Fruit fly (Drosophila melanogaster) Kc167 (cell line): Measurements from ENCODE around the gene Hacd1.
"Not testable (repeated sequence)": the region's sequence is repeated elsewhere in the genome, so short reads cannot be mapped to it uniquely, and the experiment has no call there.

Experiments used
- Myc ChIP-seq: fragments of >200 bp; optimal IDR thresholded peaks from 2 replicates; lab custom pipeline; 2017; ENCODE audit warnings: missing external identifiers
- Sin3A ChIP-seq: fragments of >200 bp; optimal IDR thresholded peaks from 2 replicates; lab custom pipeline; 2018; ENCODE audit warnings: missing external identifiers
- h ChIP-seq: fragments of >200 bp; optimal IDR thresholded peaks from 3 replicates; lab custom pipeline; 2018; ENCODE audit warnings: missing external identifiers
- insv ChIP-seq: fragments of >200 bp; optimal IDR thresholded peaks from 3 replicates; lab custom pipeline; 2018; ENCODE audit warnings: missing external identifiers
- psq ChIP-seq: fragments of >200 bp; optimal IDR thresholded peaks from 2 replicates; lab custom pipeline; 2017; ENCODE audit warnings: missing external identifiers
- ttk ChIP-seq: sonication (Bioruptor generic); optimal IDR thresholded peaks from 2 replicates; lab custom pipeline; 2017; ENCODE audit warnings: missing external identifiers

The Hacd1 gene

dm6 chr2L:12003792-12004210 lies 1.7 kb upstream of the Hacd1 start:
- no peak for TF ChIP-seq Sin3A (lab: Kevin White, UChicago)
- TF ChIP-seq insv = no peak
- no peak for TF ChIP-seq ttk (lab: Kevin White, UChicago)
- TF ChIP-seq h = no peak

dm6 chr2L:12002922-12003791 lies 1.1 kb upstream of the Hacd1 start:
- TF ChIP-seq Sin3A (lab: Kevin White, UChicago) (no peak), Myc (lab: Kevin White, UChicago) (no peak), ttk (lab: Kevin White, UChicago) (no peak), psq (lab: Kevin White, UChicago) (no peak), h (no peak), insv (no peak)

- TF ChIP-seq h = no peak
These were observed 934 bp downstream of the Hacd1 start for dm6 chr2L:12001132-12001531.

DNA sequence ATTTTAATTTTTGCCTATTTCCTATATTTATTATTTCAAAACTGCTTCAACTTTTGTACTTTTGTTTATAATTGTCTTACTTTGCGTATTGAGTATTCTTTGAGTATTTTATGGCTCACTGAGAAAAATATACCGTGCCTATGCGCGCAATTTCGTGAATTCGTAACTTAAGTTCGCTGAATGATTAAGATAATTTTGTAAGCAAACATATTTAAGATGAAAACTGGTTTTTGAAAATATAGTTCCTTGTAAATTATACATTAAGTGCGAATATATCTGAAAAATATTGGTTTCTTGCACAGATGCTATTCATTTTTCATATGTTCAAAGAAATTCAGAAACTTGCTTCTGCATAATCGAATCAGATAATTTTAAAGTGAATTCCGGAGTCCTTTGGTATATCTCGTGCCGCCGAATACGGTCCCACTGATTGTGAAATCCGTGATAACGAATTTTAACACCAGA lies 2.8 kb downstream of the Hacd1 start, which contains the start of the genes CG18787 and Nfs1:
CG18787 (minus strand) TSS at position 101 of the 465 bp plus-strand sequence.
Nfs1 (plus strand) TSS at position 415 of the 465 bp plus-strand sequence.
- TF ChIP-seq ttk, Sin3A, psq (lab: Kevin White, UChicago): not testable (repeated sequence)

DNA sequence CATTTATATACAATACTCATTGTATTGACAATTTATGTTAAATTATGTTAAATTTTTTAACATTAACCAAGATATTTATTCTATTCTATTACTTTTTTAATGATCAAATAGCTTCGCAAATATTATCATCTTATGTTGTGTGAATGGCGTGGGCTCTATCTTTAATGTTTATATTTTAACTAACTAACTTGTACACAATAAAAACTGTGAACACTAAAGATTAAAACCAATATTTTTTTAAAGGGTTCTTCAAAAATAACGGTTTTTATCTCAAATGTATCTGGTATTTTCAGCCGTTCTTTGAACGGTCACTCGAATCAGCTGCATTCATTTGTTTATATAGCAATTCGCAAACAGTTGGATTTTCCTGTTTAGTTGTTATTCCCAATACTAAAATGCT lies 5.6 kb downstream of the Hacd1 start, which contains the start of gene Ada1-1:
Ada1-1 (plus strand) TSS at position 301 of the 400 bp plus-strand sequence.
- not testable (repeated sequence) for TF ChIP-seq insv; Sin3A (lab: Kevin White, UChicago); psq (lab: Kevin White, UChicago)

DNA sequence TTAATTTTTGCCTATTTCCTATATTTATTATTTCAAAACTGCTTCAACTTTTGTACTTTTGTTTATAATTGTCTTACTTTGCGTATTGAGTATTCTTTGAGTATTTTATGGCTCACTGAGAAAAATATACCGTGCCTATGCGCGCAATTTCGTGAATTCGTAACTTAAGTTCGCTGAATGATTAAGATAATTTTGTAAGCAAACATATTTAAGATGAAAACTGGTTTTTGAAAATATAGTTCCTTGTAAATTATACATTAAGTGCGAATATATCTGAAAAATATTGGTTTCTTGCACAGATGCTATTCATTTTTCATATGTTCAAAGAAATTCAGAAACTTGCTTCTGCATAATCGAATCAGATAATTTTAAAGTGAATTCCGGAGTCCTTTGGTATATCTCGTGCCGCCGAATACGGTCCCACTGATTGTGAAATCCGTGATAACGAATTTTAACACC lies 6.7 kb downstream of the Hacd1 start, which contains the start of the genes CG18789 and Qtzl:
CG18789 (minus strand) TSS at position 101 of the 459 bp plus-strand sequence.
Qtzl (plus strand) TSS at position 409 of the 459 bp plus-strand sequence.
- TF ChIP-seq h; insv; psq (lab: Kevin White, UChicago): not testable (repeated sequence)

DNA sequence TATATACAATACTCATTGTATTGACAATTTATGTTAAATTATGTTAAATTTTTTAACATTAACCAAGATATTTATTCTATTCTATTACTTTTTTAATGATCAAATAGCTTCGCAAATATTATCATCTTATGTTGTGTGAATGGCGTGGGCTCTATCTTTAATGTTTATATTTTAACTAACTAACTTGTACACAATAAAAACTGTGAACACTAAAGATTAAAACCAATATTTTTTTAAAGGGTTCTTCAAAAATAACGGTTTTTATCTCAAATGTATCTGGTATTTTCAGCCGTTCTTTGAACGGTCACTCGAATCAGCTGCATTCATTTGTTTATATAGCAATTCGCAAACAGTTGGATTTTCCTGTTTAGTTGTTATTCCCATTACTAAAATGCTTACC lies 9.5 kb downstream of the Hacd1 start, which contains the start of gene Ada1-2:
Ada1-2 (plus strand) TSS at position 301 of the 400 bp plus-strand sequence.
- TF ChIP-seq h; ttk (lab: Kevin White, UChicago); insv: not testable (repeated sequence)

DNA sequence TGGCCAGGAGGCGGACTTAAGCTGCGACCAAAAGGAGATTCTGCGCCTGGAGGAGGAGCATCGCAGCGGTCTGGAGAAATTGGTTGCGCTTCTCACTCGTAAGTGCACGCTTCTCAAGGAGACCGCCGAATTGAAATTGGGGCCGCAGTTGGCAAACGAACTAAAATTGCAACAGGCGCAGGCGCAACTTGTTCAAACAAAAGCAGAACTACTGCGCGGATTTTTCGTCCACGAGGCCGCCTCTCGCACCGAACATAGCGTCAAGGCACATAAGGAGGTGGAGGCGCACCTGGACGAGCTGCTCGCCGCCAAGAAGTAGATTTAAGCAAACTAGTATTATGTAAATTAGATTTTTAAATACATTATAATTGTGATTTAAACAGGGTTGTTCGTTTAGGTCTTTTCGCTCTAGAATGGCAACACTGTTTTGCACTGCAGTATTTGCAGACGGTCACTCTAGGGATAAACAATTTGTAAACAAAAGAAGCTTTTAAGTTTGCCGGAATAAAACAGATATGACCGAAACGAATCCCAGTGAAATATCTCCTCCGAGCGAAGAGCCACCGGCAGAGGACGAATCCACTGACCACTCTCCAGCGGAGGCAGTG lies 11.5 kb downstream of the Hacd1 start, which contains the start of gene escl:
escl (plus strand) TSS at position 470 of the 608 bp plus-strand sequence.
- TF ChIP-seq psq (lab: Kevin White, UChicago) (no peak), Myc (lab: Kevin White, UChicago) (no peak), h (no peak), ttk (lab: Kevin White, UChicago) (no peak), Sin3A (lab: Kevin White, UChicago) (no peak), insv (no peak)

DNA sequence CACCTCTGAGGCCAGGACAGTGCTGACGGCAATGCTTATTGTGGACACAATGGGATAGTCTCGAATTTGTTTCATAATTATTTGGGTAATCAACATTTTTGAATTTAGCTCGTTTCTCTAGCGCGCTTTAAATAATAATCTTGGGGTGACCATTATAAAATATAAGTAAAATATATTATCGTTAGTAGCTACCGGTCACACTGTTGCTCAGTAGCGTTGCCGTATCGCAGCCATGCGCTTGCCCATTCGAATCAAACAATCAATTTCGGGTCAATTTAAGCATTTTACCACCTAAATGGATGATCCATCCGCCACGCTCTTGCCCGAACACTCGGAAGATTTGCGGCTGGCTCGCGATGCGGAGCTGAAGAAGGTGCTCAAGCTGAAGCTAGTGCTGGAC lies 12.3 kb downstream of the Hacd1 start, which contains the start of the genes zuc and dgt2:
zuc (minus strand) TSS at position 154 of the 400 bp plus-strand sequence.
dgt2 (plus strand) TSS at position 208 of the 400 bp plus-strand sequence.
- TF ChIP-seq psq (lab: Kevin White, UChicago) (no peak), h (no peak), ttk (lab: Kevin White, UChicago) (no peak), Sin3A (lab: Kevin White, UChicago) (no peak), Myc (lab: Kevin White, UChicago) (no peak), insv (no peak)

dm6 chr2L:11989210-11989609 lies 12.9 kb downstream of the Hacd1 start:
- TF ChIP-seq insv (no peak), ttk (lab: Kevin White, UChicago) (peak; percentile 93), h (no peak)

DNA sequence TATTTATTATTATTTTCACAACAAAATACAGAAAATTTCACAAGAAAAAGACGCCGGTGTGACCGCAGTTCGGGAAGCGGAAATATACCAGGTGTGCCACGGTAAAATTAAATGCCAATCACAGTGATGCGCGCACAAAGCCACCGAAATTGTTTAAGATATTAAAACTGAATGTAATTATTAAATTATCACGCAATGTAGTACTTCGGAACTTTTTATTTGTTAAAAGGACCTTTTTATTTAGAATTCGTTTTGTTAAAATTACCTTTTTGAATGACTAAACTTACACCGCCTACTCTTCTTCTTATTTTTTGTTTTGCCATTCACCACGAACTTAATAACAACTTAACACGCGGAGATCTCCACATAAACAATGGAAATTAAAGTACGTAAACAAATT lies 14.1 kb downstream of the Hacd1 start, which contains the start of the genes CG6686 and CG34163:
CG6686 (minus strand) TSS at position 95 of the 400 bp plus-strand sequence.
CG34163 (plus strand) TSS at position 326 of the 400 bp plus-strand sequence.
- TF ChIP-seq psq (lab: Kevin White, UChicago) = no peak
- no peak for TF ChIP-seq Sin3A (lab: Kevin White, UChicago)
- no peak for TF ChIP-seq insv
- no peak for TF ChIP-seq h
- no peak for TF ChIP-seq Myc (lab: Kevin White, UChicago)

DNA sequence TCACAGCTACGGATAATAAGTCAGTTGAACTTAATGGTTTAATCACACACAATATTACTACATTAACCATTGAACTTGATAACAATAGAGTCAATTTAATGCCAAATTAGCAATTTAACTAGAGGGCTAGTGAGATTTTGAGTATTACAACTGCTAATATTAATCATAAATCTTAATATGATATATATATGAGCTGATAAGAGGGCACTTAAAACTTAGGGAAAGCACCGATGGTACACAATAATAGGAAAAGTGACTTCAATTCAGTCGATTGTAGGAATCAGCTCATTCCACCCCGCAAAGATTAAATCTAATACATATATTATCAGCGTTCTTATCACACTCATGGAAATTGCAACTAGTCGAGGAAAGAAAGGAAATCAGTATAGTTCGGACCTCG lies 20.9 kb downstream of the Hacd1 start, which contains the start of gene CG16965:
CG16965 (plus strand) TSS at position 382 of the 400 bp plus-strand sequence.
- TF ChIP-seq ttk (lab: Kevin White, UChicago) (no peak), Myc (lab: Kevin White, UChicago) (no peak), h (no peak), psq (lab: Kevin White, UChicago) (no peak), Sin3A (lab: Kevin White, UChicago) (no peak), insv (no peak)
